Worm (Caenorhabditis elegans): Measurements from ENCODE around the gene srh-211.

srh-211 gene

ce11 chrV:4122415-4122814 lies 41.2 kb upstream of the srh-211 start, which contains the start of gene phat-5:
Gene phat-5, minus strand, starts transcription at chrV:4122515.
- TF ChIP-seq nfyb-1 (GFP tag; IDR thresholded peaks at IDR 0.05) (no peak), ztf-6 (GFP tag; IDR thresholded peaks at IDR 0.05) (no peak), F37B4.10 (GFP tag; IDR thresholded peaks at IDR 0.05) (no peak), pbrm-1 (GFP tag; IDR thresholded peaks at IDR 0.05) (no peak), lsy-27 (tag; optimal IDR thresholded peaks at IDR 0.05; ENCODE audit: borderline replicate concordance, insufficient read depth) (no peak), tbx-9 (tag; optimal IDR thresholded peaks at IDR 0.05; ENCODE audit: borderline replicate concordance) (no peak), rpc-1 (optimal IDR thresholded peaks at IDR 0.05) (no peak), rpc-1 (tag; optimal IDR thresholded peaks at IDR 0.05) (no peak), F10E7.11 (tag; optimal IDR thresholded peaks at IDR 0.05) (no peak)

- no peak for TF ChIP-seq nhr-80 (tag; optimal IDR thresholded peaks at IDR 0.05)
- TF ChIP-seq tbx-9 (tag; optimal IDR thresholded peaks at IDR 0.05; ENCODE audit: borderline replicate concordance), result no peak
- TF ChIP-seq ekl-4 (GFP tag; IDR thresholded peaks at IDR 0.05), result no peak
- no peak for TF ChIP-seq mcd-1 (GFP tag; IDR thresholded peaks at IDR 0.05)
- no peak for TF ChIP-seq hmg-1.2 (GFP tag; IDR thresholded peaks at IDR 0.05)
- no peak for TF ChIP-seq madf-8 (GFP tag; conservative IDR thresholded peaks at IDR 0.05)
- no peak for TF ChIP-seq tlf-1 (GFP tag; optimal IDR thresholded peaks at IDR 0.05)
- no peak for TF ChIP-seq ceh-40 (GFP tag; IDR thresholded peaks at IDR 0.05)
- no peak for TF ChIP-seq unc-62 (GFP tag; optimal IDR thresholded peaks at IDR 0.05)
- no peak for TF ChIP-seq nfya-2 (GFP tag; IDR thresholded peaks at IDR 0.05)
- TF ChIP-seq ets-4 (GFP tag; optimal IDR thresholded peaks at IDR 0.05), result no peak
- no peak for TF ChIP-seq K12H6.12 (tag; optimal IDR thresholded peaks at IDR 0.05)
- no peak for TF ChIP-seq ztf-26 (tag; optimal IDR thresholded peaks at IDR 0.05)
- no peak for TF ChIP-seq F37B4.10 (GFP tag; IDR thresholded peaks at IDR 0.05)
- no peak for TF ChIP-seq snpc-3.4 (tag; optimal IDR thresholded peaks at IDR 0.05)
- no peak for TF ChIP-seq snpc-4 (GFP tag; optimal IDR thresholded peaks at IDR 0.05)
- TF ChIP-seq snpc-4 (tag; optimal IDR thresholded peaks at IDR 0.05), result no peak
These were observed 39.4 kb upstream of the srh-211 start, which contains the start of gene T05B4.10 for ce11 chrV:4120629-4121028. Gene T05B4.10, minus strand, starts transcription at chrV:4120729.

ce11 chrV:4118332-4118731 lies 37.1 kb upstream of the srh-211 start, which contains the start of gene T05B4.9:
Gene T05B4.9, minus strand, starts transcription at chrV:4118432.
- TF ChIP-seq snpc-3.4 (tag; optimal IDR thresholded peaks at IDR 0.05), result no peak

- TF ChIP-seq pbrm-1 (GFP tag; IDR thresholded peaks at IDR 0.05), result no peak
- TF ChIP-seq lin-35 (GFP tag; optimal IDR thresholded peaks at IDR 0.05), result no peak
- TF ChIP-seq Y79H2A.3 (GFP tag; conservative IDR thresholded peaks at IDR 0.05), result no peak
- TF ChIP-seq madf-6 (GFP tag; IDR thresholded peaks at IDR 0.05), result no peak
- no peak for TF ChIP-seq ekl-4 (GFP tag; IDR thresholded peaks at IDR 0.05)
- no peak for TF ChIP-seq ztf-28 (GFP tag; IDR thresholded peaks at IDR 0.05)
- TF ChIP-seq madf-3 (GFP tag; IDR thresholded peaks at IDR 0.05), result no peak
- no peak for TF ChIP-seq Y56A3A.18 (GFP tag; IDR thresholded peaks at IDR 0.05)
- no peak for TF ChIP-seq F10E7.11 (tag; optimal IDR thresholded peaks at IDR 0.05)
- no peak for TF ChIP-seq ccch-3 (GFP tag; optimal IDR thresholded peaks at IDR 0.05)
- no peak for TF ChIP-seq lin-54 (GFP tag; optimal IDR thresholded peaks at IDR 0.05)
- TF ChIP-seq B0019.2 (GFP tag; conservative IDR thresholded peaks at IDR 0.05), result no peak
These were observed 34.9 kb upstream of the srh-211 start, which contains the start of gene T05B4.8 for ce11 chrV:4116071-4116470. Gene T05B4.8, minus strand, starts transcription at chrV:4116171.

- TF ChIP-seq nhr-80 (tag; optimal IDR thresholded peaks at IDR 0.05) (no peak), mes-4 (tag; optimal IDR thresholded peaks at IDR 0.05) (no peak), rcor-1 (GFP tag; IDR thresholded peaks at IDR 0.05) (no peak), lsy-27 (tag; optimal IDR thresholded peaks at IDR 0.05; ENCODE audit: borderline replicate concordance, insufficient read depth) (no peak), ceh-27 (GFP tag; optimal IDR thresholded peaks at IDR 0.05) (no peak), ceh-58 (GFP tag; IDR thresholded peaks at IDR 0.05) (no peak), ceh-100 (GFP tag; IDR thresholded peaks at IDR 0.05) (no peak), madf-3 (GFP tag; IDR thresholded peaks at IDR 0.05) (no peak), F33H1.4 (GFP tag; IDR thresholded peaks at IDR 0.05) (no peak), ztf-26 (tag; optimal IDR thresholded peaks at IDR 0.05) (no peak), efl-1 (GFP tag; optimal IDR thresholded peaks at IDR 0.05) (no peak), madf-6 (GFP tag; IDR thresholded peaks at IDR 0.05) (no peak), pha-4 (tag; optimal IDR thresholded peaks at IDR 0.05) (no peak), repo-1 (tag; optimal IDR thresholded peaks at IDR 0.05) (no peak)
These were observed 33.4 kb upstream of the srh-211 start, which contains the start of gene srw-133 for ce11 chrV:4114627-4115026. Gene srw-133, minus strand, starts transcription at chrV:4114727.
